Worm (Caenorhabditis elegans): ENCODE data around the gene Y43F4B.10.

ce11 chrIII:13341275-13341626 lies 27.4 kb downstream of the Y43F4B.10 start, which contains the start of gene nud-1:
- TF ChIP-seq alr-1 (tag; optimal IDR thresholded peaks at IDR 0.05; ENCODE audit: borderline replicate concordance), result no peak
- no peak for TF ChIP-seq ztf-4 (tag; optimal IDR thresholded peaks at IDR 0.05)
- no peak for TF ChIP-seq nhr-19 (GFP tag; conservative IDR thresholded peaks at IDR 0.05)
